Worm (Caenorhabditis elegans): ENCODE data around the gene nep-8.

The nep-8 gene

ce11 chrII:3428158-3428704 lies 24.6 kb downstream of the nep-8 start:
- peak; percentile 41 for TF ChIP-seq rbr-2 (tag; optimal IDR thresholded peaks at IDR 0.05)
- peak; percentile 1 for TF ChIP-seq hlh-11 (tag; optimal IDR thresholded peaks at IDR 0.05)
- 0 out of 2 replicates have a peak, but pooled peaks have one; percentile 33 for TF ChIP-seq ctbp-1 (GFP tag; IDR thresholded peaks at IDR 0.05)
- no peak for TF ChIP-seq F26F4.8 (GFP tag; conservative IDR thresholded peaks at IDR 0.05)
- peak in 1 of 2 experiments; percentile 18 for TF ChIP-seq hif-1 (tag; optimal IDR thresholded peaks at IDR 0.05)
- 0 out of 2 replicates have a peak, but pooled peaks have one; percentile 20 for TF ChIP-seq egl-43 (GFP tag; IDR thresholded peaks at IDR 0.05)
- peak; percentile 71 for TF ChIP-seq hmg-1.1 (GFP tag; IDR thresholded peaks at IDR 0.05)
- TF ChIP-seq mep-1 (tag; optimal IDR thresholded peaks at IDR 0.05) = peak; percentile 46
- no peak for TF ChIP-seq ZK546.5 (tag; optimal IDR thresholded peaks at IDR 0.05)
- peak; percentile 69 for TF ChIP-seq hlh-30 (tag; optimal IDR thresholded peaks at IDR 0.05; ENCODE audit: insufficient read depth)
- TF ChIP-seq lsy-2 (tag; optimal IDR thresholded peaks at IDR 0.05) = peak in 1 of 2 experiments; percentile 29
- TF ChIP-seq nhr-111 (GFP tag; optimal IDR thresholded peaks at IDR 0.05) = no peak
- TF ChIP-seq spr-1 (tag; optimal IDR thresholded peaks at IDR 0.05) = no peak
- peak; percentile 82 for TF ChIP-seq set-16 (GFP tag; IDR thresholded peaks at IDR 0.05)
- TF ChIP-seq pha-4 (GFP tag; IDR thresholded peaks at IDR 0.05) = no peak
- TF ChIP-seq pha-4 (tag; optimal IDR thresholded peaks at IDR 0.05) = no peak
- TF ChIP-seq mdl-1 (tag; optimal IDR thresholded peaks at IDR 0.05) = peak in 1 of 2 experiments; percentile 47
- peak; percentile 93 for TF ChIP-seq aha-1 (tag)

DNA sequence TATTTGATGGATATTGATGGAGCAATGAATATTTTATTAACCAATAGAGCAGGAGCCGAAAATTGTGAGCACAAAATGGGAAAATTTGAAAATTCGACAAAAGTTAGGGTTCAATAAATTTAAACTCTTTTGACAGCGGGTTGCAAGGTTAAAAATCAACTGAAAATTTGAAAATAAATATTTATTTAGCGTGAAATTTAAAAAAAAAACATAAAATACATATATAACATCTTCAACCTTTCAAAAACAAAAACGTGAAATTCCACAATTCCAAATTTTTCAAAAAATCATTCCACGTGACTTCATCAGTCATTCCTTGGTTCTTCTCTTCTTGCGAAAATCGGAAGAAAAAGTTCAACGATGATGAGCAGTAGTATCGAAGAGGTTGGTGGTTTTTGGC lies 25.8 kb downstream of the nep-8 start, which contains the start of gene C16C8.18:
TSS of gene C16C8.18 (plus strand) at position 301 of the 400 bp plus-strand sequence.
- no peak for TF ChIP-seq lin-39 (tag; optimal IDR thresholded peaks at IDR 0.05)
- TF ChIP-seq mdl-1 (tag; optimal IDR thresholded peaks at IDR 0.05) = no peak
- TF ChIP-seq T20F7.1 (GFP tag; optimal IDR thresholded peaks at IDR 0.05) = no peak

DNA sequence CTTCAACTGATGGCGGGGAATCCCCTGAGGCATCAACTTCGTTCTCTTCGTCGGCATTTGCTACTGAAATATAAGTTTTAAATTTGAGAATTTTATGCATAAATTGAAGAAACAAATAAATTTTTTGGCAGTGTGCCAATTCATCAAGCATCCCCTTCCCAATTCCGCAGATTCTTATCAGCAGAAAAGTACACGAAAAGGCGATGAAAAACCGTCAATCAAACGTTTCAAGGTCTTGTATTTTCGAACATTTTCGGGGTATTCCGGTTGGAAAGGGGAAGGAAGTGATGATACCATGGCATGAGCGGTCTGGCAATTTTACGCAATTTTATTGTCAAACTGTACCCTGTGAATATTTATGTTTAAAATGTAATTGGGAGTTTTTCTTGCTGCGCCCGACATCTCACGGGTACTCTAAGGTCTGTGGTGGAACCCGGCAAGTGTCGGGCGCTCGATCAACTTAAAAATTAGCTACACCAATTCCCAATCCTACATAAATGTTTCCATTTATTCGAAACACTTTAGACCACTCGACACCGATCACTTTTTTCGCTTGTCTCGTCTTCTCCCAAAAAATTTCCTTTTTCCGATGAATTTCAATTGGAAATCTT lies 31.4 kb downstream of the nep-8 start:
- TF ChIP-seq nhr-237 (tag; optimal IDR thresholded peaks at IDR 0.05) = no peak
- no peak for TF ChIP-seq Y105C5A.15 (GFP tag; IDR thresholded peaks at IDR 0.05)
- no peak for TF ChIP-seq nhr-6 (tag; optimal IDR thresholded peaks at IDR 0.05)
- peak; percentile 55 for TF ChIP-seq dmd-6 (GFP tag; IDR thresholded peaks at IDR 0.05)
- peak in 1 of 2 experiments; percentile 30 for TF ChIP-seq unc-62 (GFP tag; optimal IDR thresholded peaks at IDR 0.05 in 1 of 2)
- no peak for TF ChIP-seq unc-62 (tag; optimal IDR thresholded peaks at IDR 0.05)
- no peak for TF ChIP-seq lir-3 (tag; optimal IDR thresholded peaks at IDR 0.05)
- no peak for TF ChIP-seq dpl-1 (GFP tag; optimal IDR thresholded peaks at IDR 0.05)
- TF ChIP-seq Y5F2A.4 (GFP tag; optimal IDR thresholded peaks at IDR 0.05) = no peak
- no peak for TF ChIP-seq ceh-62 (tag; optimal IDR thresholded peaks at IDR 0.05)
- no peak for TF ChIP-seq unc-39 (tag; optimal IDR thresholded peaks at IDR 0.05)
- no peak for TF ChIP-seq aly-2 (tag; optimal IDR thresholded peaks at IDR 0.05)
- TF ChIP-seq hmg-1.1 (GFP tag; IDR thresholded peaks at IDR 0.05) = no peak
- TF ChIP-seq mxl-3 (GFP tag; optimal IDR thresholded peaks at IDR 0.05) = no peak
- no peak for TF ChIP-seq ceh-82 (tag; optimal IDR thresholded peaks at IDR 0.05)
- peak; percentile 16 for TF ChIP-seq snpc-4 (tag; optimal IDR thresholded peaks at IDR 0.05)
- peak; percentile 34 for TF ChIP-seq nhr-28 (tag; optimal IDR thresholded peaks at IDR 0.05)
- TF ChIP-seq nhr-25 (tag; optimal IDR thresholded peaks at IDR 0.05; ENCODE audit: borderline replicate concordance, insufficient read depth) = peak; percentile 16
